Worm (Caenorhabditis elegans) whole organism, mixed stage, embryonic: ENCODE results near the gene F46F5.7.

Experiments
- M03D4.4 ChIP-seq: sonication (generic microtip); optimal IDR thresholded peaks from 2 replicates; lab custom pipeline; 2017; ENCODE audit warnings: mild to moderate bottlenecking, missing genetic modification characterization, missing compliant biosample characterization
- ces-1 ChIP-seq: fragments of 150-350 bp; optimal IDR thresholded peaks from 2 replicates; lab custom pipeline; 2014; ENCODE audit warnings: missing biosample characterization, missing genetic modification reagents, missing genetic modification characterization
- lin-13 ChIP-seq: fragments of 150-350 bp; optimal IDR thresholded peaks from 2 replicates; lab custom pipeline; 2014; ENCODE audit warnings: missing biosample characterization, missing genetic modification characterization
- nhr-12 ChIP-seq: fragments of 150-350 bp; optimal IDR thresholded peaks from 2 replicates; lab custom pipeline; 2014; ENCODE audit warnings: missing biosample characterization, missing genetic modification characterization
- nhr-237 ChIP-seq: fragments of 150-350 bp; optimal IDR thresholded peaks from 2 replicates; lab custom pipeline; 2014; ENCODE audit warnings: missing biosample characterization, missing genetic modification characterization
- nhr-28 ChIP-seq: fragments of 150-350 bp; optimal IDR thresholded peaks from 2 replicates; lab custom pipeline; 2014; ENCODE audit warnings: missing biosample characterization, missing genetic modification characterization
- nhr-76 ChIP-seq: sonication (generic microtip); optimal IDR thresholded peaks from 2 replicates; lab custom pipeline; 2017; ENCODE audit warnings: missing biosample characterization, missing genetic modification characterization
- pha-4 ChIP-seq: fragments of 150-350 bp; optimal IDR thresholded peaks from 2 replicates; lab custom pipeline; 2018; ENCODE audit warnings: missing biosample characterization, missing genetic modification reagents, missing genetic modification characterization
- sem-2 ChIP-seq: fragments of 200-800 bp; sonication (Bioruptor generic); optimal IDR thresholded peaks from 2 replicates; lab custom pipeline; 2018; ENCODE audit warnings: mild to moderate bottlenecking, missing genetic modification characterization, missing compliant biosample characterization
- snpc-4 ChIP-seq: fragments of 150-350 bp; optimal IDR thresholded peaks from 2 replicates; lab custom pipeline; 2014; ENCODE audit warnings: missing biosample characterization, missing genetic modification characterization
- unc-39 ChIP-seq: fragments of 150-350 bp; optimal IDR thresholded peaks from 2 replicates; lab custom pipeline; 2014; ENCODE audit warnings: missing biosample characterization, missing genetic modification characterization
- zip-8 ChIP-seq: fragments of 150-350 bp; optimal IDR thresholded peaks from 2 replicates; lab custom pipeline; 2014; ENCODE audit warnings: missing biosample characterization, missing genetic modification characterization

DNA sequence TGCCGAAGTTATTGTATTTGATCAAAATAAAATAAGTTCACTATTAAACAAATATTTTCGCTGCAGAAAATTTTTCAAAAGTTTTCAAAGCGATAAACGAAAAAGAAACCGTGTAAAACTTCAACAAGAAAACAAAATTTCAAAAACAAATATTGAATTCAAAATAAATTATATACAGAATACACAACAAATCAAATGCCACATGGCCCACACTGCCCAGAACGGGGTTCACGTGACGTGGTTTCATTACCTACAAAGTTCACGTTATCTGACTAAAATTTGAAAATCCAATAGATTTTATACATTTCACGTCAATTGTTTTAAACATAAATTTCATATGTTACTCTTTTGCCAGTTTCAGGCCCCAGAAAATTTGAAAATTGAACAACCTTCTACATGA, at the start of gene F46F5.7:
- TF ChIP-seq snpc-4 (tag; lab: Kevin White, UChicago) (no peak), nhr-28 (tag; lab: Kevin White, UChicago) (no peak), pha-4 (tag; lab: Kevin White, UChicago) (no peak), zip-8 (tag; lab: Kevin White, UChicago) (no peak), nhr-237 (tag; lab: Kevin White, UChicago) (no peak), lin-13 (tag; lab: Kevin White, UChicago) (no peak), nhr-76 (tag; lab: Kevin White, UChicago) (no peak), ces-1 (GFP tag; lab: Kevin White, UChicago) (no peak), M03D4.4 (tag; lab: Kevin White, UChicago) (no peak), unc-39 (tag; lab: Kevin White, UChicago) (no peak), sem-2 (GFP tag; lab: Kevin White, UChicago) (no peak), nhr-12 (no peak)
